Fruit fly (Drosophila melanogaster) whole organism, pupa: ENCODE measurements around the gene beta-Spec.

Experiments
- CG10348 ChIP-seq: fragments of 200-800 bp; sonication (Bioruptor generic); IDR thresholded peaks from 2 replicates; pipeline ENCODE4 v1.3.6; 2022; ENCODE audit warnings: missing biosample characterization, missing genetic modification characterization
- CG12605 ChIP-seq: fragments of 200-800 bp; sonication (Bioruptor generic); IDR thresholded peaks from 2 replicates; pipeline ENCODE4 v1.3.6; 2022; ENCODE audit warnings: missing biosample characterization, missing genetic modification characterization
- CG13204 ChIP-seq: fragments of 200-800 bp; sonication (Bioruptor generic); optimal IDR thresholded peaks from 2 replicates; lab custom pipeline; 2018; ENCODE audit warnings: missing biosample characterization, mild to moderate bottlenecking, missing genetic modification characterization, moderate library complexity
- CG14655 ChIP-seq: fragments of 200-800 bp; sonication (Bioruptor generic); optimal IDR thresholded peaks from 3 replicates; lab custom pipeline; 2017; ENCODE audit warnings: mild to moderate bottlenecking, missing biosample characterization, missing genetic modification reagents, missing genetic modification characterization
- CG15710 ChIP-seq: fragments of 200-800 bp; sonication (Bioruptor generic); optimal IDR thresholded peaks from 2 replicates; lab custom pipeline; 2018; ENCODE audit warnings: missing biosample characterization, mild to moderate bottlenecking, missing genetic modification characterization, moderate library complexity
- CG17806 ChIP-seq: fragments of 200-800 bp; sonication (Bioruptor generic); optimal IDR thresholded peaks from 2 replicates; lab custom pipeline; 2018; ENCODE audit warnings: missing biosample characterization, mild to moderate bottlenecking, missing genetic modification characterization, moderate library complexity
- CG32121 ChIP-seq: fragments of 200-800 bp; sonication (Bioruptor generic); IDR thresholded peaks from 2 replicates; pipeline ENCODE4 v1.3.6; 2022; ENCODE audit warnings: missing biosample characterization, missing genetic modification characterization
- CG34367 ChIP-seq: fragments of 200-800 bp; sonication (Bioruptor generic); optimal IDR thresholded peaks from 2 replicates; lab custom pipeline; 2018; ENCODE audit warnings: missing biosample characterization, mild to moderate bottlenecking, missing genetic modification characterization
- CG4496 ChIP-seq: fragments of 200-800 bp; sonication (Bioruptor generic); IDR thresholded peaks from 3 replicates; pipeline ENCODE4 v1.3.6; 2022; ENCODE audit warnings: missing biosample characterization, missing genetic modification characterization
- CG8159 ChIP-seq: fragments of 200-800 bp; sonication (Bioruptor generic); optimal IDR thresholded peaks from 3 replicates; lab custom pipeline; 2018; ENCODE audit warnings: missing biosample characterization, mild to moderate bottlenecking, missing genetic modification characterization, moderate library complexity
- CG8301 ChIP-seq: fragments of 200-800 bp; sonication (Bioruptor generic); optimal IDR thresholded peaks from 2 replicates; lab custom pipeline; 2018; ENCODE audit warnings: missing biosample characterization, mild to moderate bottlenecking, missing genetic modification characterization
- CG9948 ChIP-seq: fragments of 200-800 bp; sonication (Bioruptor generic); optimal IDR thresholded peaks from 2 replicates; lab custom pipeline; 2018; ENCODE audit warnings: missing biosample characterization, mild to moderate bottlenecking, missing genetic modification characterization, moderate library complexity
- D1 ChIP-seq: fragments of 200-800 bp; sonication (Bioruptor generic); optimal IDR thresholded peaks from 2 replicates; lab custom pipeline; 2018; ENCODE audit warnings: missing biosample characterization, mild to moderate bottlenecking, missing genetic modification characterization, moderate library complexity
- EcR ChIP-seq: fragments of 200-800 bp; sonication (Bioruptor generic); optimal IDR thresholded peaks from 3 replicates; lab custom pipeline; 2019; ENCODE audit warnings: missing biosample characterization, missing genetic modification characterization, mild to moderate bottlenecking, moderate library complexity, missing genetic modification reagents
- Ets98B ChIP-seq: fragments of 200-800 bp; sonication (Bioruptor generic); IDR thresholded peaks from 2 replicates; pipeline ENCODE4 v1.3.6; 2022; ENCODE audit warnings: missing biosample characterization, missing genetic modification characterization
- Pif1A ChIP-seq: fragments of 200-800 bp; sonication (Bioruptor generic); optimal IDR thresholded peaks from 3 replicates; lab custom pipeline; 2016; ENCODE audit warnings: missing biosample characterization, missing genetic modification characterization
- Pif1B ChIP-seq: fragments of 200-800 bp; sonication (Bioruptor generic); optimal IDR thresholded peaks from 3 replicates; lab custom pipeline; 2016; ENCODE audit warnings: missing biosample characterization, missing genetic modification characterization
- Snoo ChIP-seq: fragments of 200-800 bp; sonication (Bioruptor generic); optimal IDR thresholded peaks from 3 replicates; lab custom pipeline; 2017; ENCODE audit warnings: missing biosample characterization, mild to moderate bottlenecking, missing genetic modification characterization, inconsistent platforms
- fd96Ca ChIP-seq: fragments of 200-800 bp; sonication (Bioruptor generic); IDR thresholded peaks from 3 replicates; pipeline ENCODE4 v1.3.6; 2022; ENCODE audit warnings: missing biosample characterization, missing genetic modification characterization
- gl ChIP-seq: fragments of 200-800 bp; sonication (Bioruptor generic); optimal IDR thresholded peaks from 2 replicates; lab custom pipeline; 2018; ENCODE audit warnings: missing biosample characterization, mild to moderate bottlenecking, missing genetic modification characterization
- rn ChIP-seq: fragments of 200-800 bp; sonication (Bioruptor generic); IDR thresholded peaks from 2 replicates; pipeline ENCODE4 v1.3.6; 2022; ENCODE audit warnings: missing biosample characterization, missing genetic modification characterization

beta-Spec gene

dm6 chrX:17627090-17627992 lies 29.8 kb upstream of the beta-Spec start, which contains the start of gene stas:
Gene stas (minus strand): TSS chrX:17627895.
- TF ChIP-seq CG32121 (GFP tag; lab: Robert Waterston, UW) (no peak), CG34367 (tag; lab: Kevin White, UChicago) (no peak), CG8301 (no peak), EcR (GFP tag; lab: Kevin White, UChicago) (peak; percentile 71), CG12605 (no peak), CG8159 (tag; lab: Kevin White, UChicago) (no peak), Pif1B (GFP tag; lab: Kevin White, UChicago) (no peak), D1 (tag; lab: Kevin White, UChicago) (peak; percentile 18), fd96Ca (GFP tag; lab: Robert Waterston, UW) (no peak), CG15710 (tag; lab: Kevin White, UChicago) (no peak)

dm6 chrX:17629317-17629716 lies 27.9 kb upstream of the beta-Spec start, which contains the start of gene CG8326:
Gene CG8326 (minus strand): TSS chrX:17629492.
- TF ChIP-seq Snoo (tag; lab: Kevin White, UChicago) (no peak), EcR (GFP tag; lab: Kevin White, UChicago) (no peak), gl (tag; lab: Kevin White, UChicago) (no peak), rn (GFP tag; lab: Robert Waterston, UW) (no peak), CG8159 (tag; lab: Kevin White, UChicago) (no peak), CG32121 (GFP tag; lab: Robert Waterston, UW) (no peak), CG14655 (no peak), CG17806 (tag; lab: Kevin White, UChicago) (no peak), CG34367 (tag; lab: Kevin White, UChicago) (no peak)
- TF ChIP-seq, all 21 proteins: peak for 0

dm6 chrX:17631996-17632612 lies 25.1 kb upstream of the beta-Spec start, which contains the start of the genes corolla and ND-24:
Gene corolla (minus strand): TSS chrX:17632047.
Gene ND-24 (plus strand): TSS chrX:17632089.
- TF ChIP-seq CG12605 (peak; percentile 61), Snoo (tag; lab: Kevin White, UChicago) (peak; percentile 38), gl (tag; lab: Kevin White, UChicago) (no peak), CG13204 (GFP tag; lab: Kevin White, UChicago) (no peak), CG4496 (GFP tag; lab: Robert Waterston, UW) (peak; percentile 88), CG10348 (no peak), Ets98B (GFP tag; lab: Robert Waterston, UW) (peak; percentile 77), CG15710 (tag; lab: Kevin White, UChicago) (peak; percentile 60), CG8159 (tag; lab: Kevin White, UChicago) (peak; percentile 43), CG32121 (GFP tag; lab: Robert Waterston, UW) (peak; percentile 74), CG34367 (tag; lab: Kevin White, UChicago) (peak; percentile 35), EcR (GFP tag; lab: Kevin White, UChicago) (no peak), Pif1A (GFP tag; lab: Kevin White, UChicago) (no peak), rn (GFP tag; lab: Robert Waterston, UW) (peak; percentile 66), CG17806 (tag; lab: Kevin White, UChicago) (peak; percentile 57), CG14655 (no peak), CG9948 (tag; lab: Kevin White, UChicago) (peak; percentile 51), CG8301 (peak; percentile 31)
- TF ChIP-seq, all 21 proteins: peak for 12

- TF ChIP-seq gl (tag; lab: Kevin White, UChicago) (no peak), Pif1B (GFP tag; lab: Kevin White, UChicago) (no peak), rn (GFP tag; lab: Robert Waterston, UW) (no peak), CG17806 (tag; lab: Kevin White, UChicago) (no peak), CG12605 (no peak), D1 (tag; lab: Kevin White, UChicago) (no peak), fd96Ca (GFP tag; lab: Robert Waterston, UW) (no peak), CG8159 (tag; lab: Kevin White, UChicago) (no peak), Ets98B (GFP tag; lab: Robert Waterston, UW) (no peak), CG34367 (tag; lab: Kevin White, UChicago) (no peak), CG14655 (no peak), Pif1A (GFP tag; lab: Kevin White, UChicago) (no peak), CG13204 (GFP tag; lab: Kevin White, UChicago) (no peak)
Observed at dm6 chrX:17636001-17636400, 21.2 kb upstream of the beta-Spec start, which contains the start of the genes CG8289 and CG5800. Gene CG8289 (minus strand): TSS chrX:17636044. Gene CG5800 (plus strand): TSS chrX:17636281.

dm6 chrX:17640837-17641236 lies 16.3 kb upstream of the beta-Spec start:
- TF ChIP-seq CG9948 (tag; lab: Kevin White, UChicago) (no peak), D1 (tag; lab: Kevin White, UChicago) (no peak), CG4496 (GFP tag; lab: Robert Waterston, UW) (0 out of 3 replicates have a peak, but pooled peaks have one; percentile 34), CG32121 (GFP tag; lab: Robert Waterston, UW) (0 out of 2 replicates have a peak, but pooled peaks have one; percentile 11), CG13204 (GFP tag; lab: Kevin White, UChicago) (no peak)
